Worm (Caenorhabditis elegans): ENCODE results near the gene clc-9.

The clc-9 gene

ce11 chrIV:11112641-11113040 is at the start of gene clc-9:
clc-9 (plus strand) TSS chrIV:11112941.
- TF ChIP-seq nhr-12 (tag; optimal IDR thresholded peaks at IDR 0.05): no peak
- TF ChIP-seq ceh-39 (tag; optimal IDR thresholded peaks at IDR 0.05): no peak
- TF ChIP-seq lsy-2 (tag; optimal IDR thresholded peaks at IDR 0.05): no peak
- no peak for TF ChIP-seq unc-120 (tag; optimal IDR thresholded peaks at IDR 0.05; ENCODE audit: poor library complexity, severe bottlenecking)
- no peak for TF ChIP-seq nhr-237 (tag; optimal IDR thresholded peaks at IDR 0.05)
- TF ChIP-seq nhr-28 (tag; optimal IDR thresholded peaks at IDR 0.05): no peak
- TF ChIP-seq bed-3 (GFP tag; optimal IDR thresholded peaks at IDR 0.05): no peak
- no peak for TF ChIP-seq unc-62 (GFP tag; optimal IDR thresholded peaks at IDR 0.05)
- no peak for TF ChIP-seq lin-13 (tag; optimal IDR thresholded peaks at IDR 0.05)
- no peak for TF ChIP-seq unc-39 (tag; optimal IDR thresholded peaks at IDR 0.05)
- no peak for TF ChIP-seq drap-1 (GFP tag; optimal IDR thresholded peaks at IDR 0.05)
- no peak for TF ChIP-seq blmp-1 (tag; optimal IDR thresholded peaks at IDR 0.05)
- TF ChIP-seq nhr-2 (tag; optimal IDR thresholded peaks at IDR 0.05): no peak
- TF ChIP-seq mep-1 (tag; optimal IDR thresholded peaks at IDR 0.05): no peak
- TF ChIP-seq elt-3 (tag; optimal IDR thresholded peaks at IDR 0.05): no peak
- no peak for TF ChIP-seq lin-32 (GFP tag; optimal IDR thresholded peaks at IDR 0.05)
- no peak for TF ChIP-seq zip-8 (tag; optimal IDR thresholded peaks at IDR 0.05)
- no peak for TF ChIP-seq mls-2 (tag; optimal IDR thresholded peaks at IDR 0.05)
- no peak for TF ChIP-seq tbx-8 (GFP tag; optimal IDR thresholded peaks at IDR 0.05)
- TF ChIP-seq ztf-11 (tag; optimal IDR thresholded peaks at IDR 0.05): no peak

- no peak for TF ChIP-seq ces-1 (GFP tag; optimal IDR thresholded peaks at IDR 0.05)
- TF ChIP-seq flh-1 (GFP tag; optimal IDR thresholded peaks at IDR 0.05): no peak
- no peak for TF ChIP-seq mab-5 (tag; optimal IDR thresholded peaks at IDR 0.05)
Observed at ce11 chrIV:11062984-11063613, 49.6 kb upstream of the clc-9 start.

ce11 chrIV:11063962-11064361 is 48.8 kb upstream of the clc-9 start, which contains the start of gene ttr-16:
ttr-16 (minus strand) TSS chrIV:11064137.
- TF ChIP-seq hlh-1 (tag; optimal IDR thresholded peaks at IDR 0.05) (peak; percentile 97), unc-120 (tag; optimal IDR thresholded peaks at IDR 0.05; ENCODE audit: poor library complexity, severe bottlenecking) (peak; percentile 59), unc-62 (GFP tag; optimal IDR thresholded peaks at IDR 0.05) (peak; percentile 80), unc-39 (tag; optimal IDR thresholded peaks at IDR 0.05) (no peak), flh-1 (GFP tag; optimal IDR thresholded peaks at IDR 0.05) (no peak)

- TF ChIP-seq hlh-1 (tag; optimal IDR thresholded peaks at IDR 0.05) (no peak), sem-2 (GFP tag; optimal IDR thresholded peaks at IDR 0.05) (no peak), unc-62 (GFP tag; optimal IDR thresholded peaks at IDR 0.05) (peak; percentile 52), nhr-28 (tag; optimal IDR thresholded peaks at IDR 0.05) (no peak)
Observed at ce11 chrIV:11067003-11067402, 45.7 kb upstream of the clc-9 start, which contains the start of gene ttr-17. ttr-17 (minus strand) TSS chrIV:11067026.

- peak; percentile 62 for TF ChIP-seq mab-5 (tag; optimal IDR thresholded peaks at IDR 0.05)
- TF ChIP-seq unc-62 (GFP tag; optimal IDR thresholded peaks at IDR 0.05): peak; percentile 100
- no peak for TF ChIP-seq ceh-39 (tag; optimal IDR thresholded peaks at IDR 0.05)
- TF ChIP-seq drap-1 (GFP tag; optimal IDR thresholded peaks at IDR 0.05): no peak
- no peak for TF ChIP-seq mep-1 (tag; optimal IDR thresholded peaks at IDR 0.05)
- peak; percentile 68 for TF ChIP-seq hlh-1 (tag; optimal IDR thresholded peaks at IDR 0.05)
- TF ChIP-seq unc-120 (tag; optimal IDR thresholded peaks at IDR 0.05; ENCODE audit: poor library complexity, severe bottlenecking): peak; percentile 57
- no peak for TF ChIP-seq flh-1 (GFP tag; optimal IDR thresholded peaks at IDR 0.05)
Observed at ce11 chrIV:11068314-11068713, 44.4 kb upstream of the clc-9 start.

ce11 chrIV:11070895-11071294 is 41.8 kb upstream of the clc-9 start:
- TF ChIP-seq sptf-1 (tag; optimal IDR thresholded peaks at IDR 0.05) (peak; percentile 80), tbx-8 (GFP tag; optimal IDR thresholded peaks at IDR 0.05) (peak; percentile 16)

ce11 chrIV:11078482-11078881 is 34.3 kb upstream of the clc-9 start, which contains the start of gene Y5F2A.4:
Y5F2A.4 (minus strand) TSS chrIV:11078582.
- TF ChIP-seq nhr-12 (tag; optimal IDR thresholded peaks at IDR 0.05) (no peak), lin-13 (tag; optimal IDR thresholded peaks at IDR 0.05) (no peak), lsy-2 (tag; optimal IDR thresholded peaks at IDR 0.05) (no peak), M03D4.4 (tag; optimal IDR thresholded peaks at IDR 0.05) (no peak), blmp-1 (tag; optimal IDR thresholded peaks at IDR 0.05) (no peak), ces-1 (GFP tag; optimal IDR thresholded peaks at IDR 0.05) (no peak), hlh-1 (tag; optimal IDR thresholded peaks at IDR 0.05) (no peak), lin-32 (GFP tag; optimal IDR thresholded peaks at IDR 0.05) (no peak), ceh-39 (tag; optimal IDR thresholded peaks at IDR 0.05) (no peak), sptf-1 (tag; optimal IDR thresholded peaks at IDR 0.05) (no peak), ceh-43 (GFP tag; optimal IDR thresholded peaks at IDR 0.05) (no peak), unc-62 (GFP tag; optimal IDR thresholded peaks at IDR 0.05) (no peak), snpc-4 (tag; optimal IDR thresholded peaks at IDR 0.05) (no peak), elt-3 (tag; optimal IDR thresholded peaks at IDR 0.05) (no peak), unc-120 (tag; optimal IDR thresholded peaks at IDR 0.05; ENCODE audit: poor library complexity, severe bottlenecking) (no peak), flh-1 (GFP tag; optimal IDR thresholded peaks at IDR 0.05) (no peak), nhr-2 (tag; optimal IDR thresholded peaks at IDR 0.05) (no peak), nhr-76 (tag; optimal IDR thresholded peaks at IDR 0.05) (no peak)

Measured in whole organism, mixed stage, embryonic.